Fruit fly (Drosophila melanogaster) whole organism, embryonic: ENCODE data around the gene CG33181.
A peak's percentile ranks its signal among the peaks of the same experiment; 100 is the strongest.

Experiments used
- Blimp-1 ChIP-seq: fragments of 200-800 bp; sonication (Bioruptor generic); optimal IDR thresholded peaks from 3 replicates; lab custom pipeline; 2018; ENCODE audit warnings: missing biosample characterization, missing genetic modification characterization, mild to moderate bottlenecking, moderate library complexity, missing genetic modification reagents
- CG10209 ChIP-seq: fragments of 200-800 bp; sonication (Bioruptor generic); optimal IDR thresholded peaks from 3 replicates; lab custom pipeline; 2017; ENCODE audit warnings: missing biosample characterization, mild to moderate bottlenecking, missing genetic modification characterization, missing genetic modification reagents
- CG10321 ChIP-seq: fragments of 200-800 bp; sonication (Bioruptor generic); IDR thresholded peaks from 2 replicates; pipeline ENCODE4 v1.3.6; 2022; ENCODE audit warnings: missing biosample characterization, missing genetic modification characterization
- CG10979 ChIP-seq: fragments of 200-800 bp; sonication (Bioruptor generic); optimal IDR thresholded peaks from 2 replicates; lab custom pipeline; 2018; ENCODE audit warnings: missing biosample characterization, mild to moderate bottlenecking, missing genetic modification characterization, moderate library complexity
- CG11456 ChIP-seq: fragments of 200-800 bp; sonication (Bioruptor generic); IDR thresholded peaks from 3 replicates; pipeline ENCODE4 v1.3.6; 2022; ENCODE audit warnings: missing biosample characterization, missing genetic modification characterization
- CG11504 ChIP-seq: fragments of 200-800 bp; sonication (Bioruptor generic); optimal IDR thresholded peaks from 3 replicates; lab custom pipeline; 2019; ENCODE audit warnings: missing biosample characterization, mild to moderate bottlenecking, missing genetic modification characterization, moderate library complexity
- CG13624 ChIP-seq: fragments of 200-800 bp; sonication (Bioruptor generic); optimal IDR thresholded peaks from 2 replicates; lab custom pipeline; 2016; ENCODE audit warnings: missing biosample characterization, missing genetic modification characterization
- CG14710 ChIP-seq: fragments of 200-800 bp; sonication (Bioruptor generic); optimal IDR thresholded peaks from 3 replicates; lab custom pipeline; 2019; ENCODE audit warnings: missing biosample characterization, mild to moderate bottlenecking, missing genetic modification characterization, moderate library complexity
- CG15601 ChIP-seq: fragments of 200-800 bp; sonication (Bioruptor generic); optimal IDR thresholded peaks from 3 replicates; lab custom pipeline; 2019; ENCODE audit warnings: missing biosample characterization, mild to moderate bottlenecking, missing genetic modification characterization, moderate library complexity
- CG17361 ChIP-seq: fragments of 200-800 bp; sonication (Bioruptor generic); IDR thresholded peaks from 3 replicates; pipeline ENCODE4 v1.3.6; 2022; ENCODE audit warnings: missing biosample characterization, missing genetic modification characterization
- CG18262 ChIP-seq: fragments of 200-800 bp; optimal IDR thresholded peaks from 3 replicates; lab custom pipeline; 2019; ENCODE audit warnings: missing biosample characterization, mild to moderate bottlenecking, missing genetic modification characterization, moderate library complexity
- CG31365 ChIP-seq: fragments of 200-800 bp; sonication (Bioruptor generic); optimal IDR thresholded peaks from 2 replicates; lab custom pipeline; 2018; ENCODE audit warnings: missing biosample characterization, mild to moderate bottlenecking, missing genetic modification characterization
- CG32772 ChIP-seq: fragments of 200-800 bp; sonication (Bioruptor generic); IDR thresholded peaks from 2 replicates; pipeline ENCODE4 v1.3.6; 2022; ENCODE audit warnings: missing biosample characterization, missing genetic modification characterization
- CG33557 ChIP-seq: fragments of 200-800 bp; sonication (Bioruptor generic); optimal IDR thresholded peaks from 2 replicates; lab custom pipeline; 2019; ENCODE audit warnings: missing biosample characterization, mild to moderate bottlenecking, missing genetic modification characterization, moderate library complexity
- CG3407 ChIP-seq: fragments of 200-800 bp; sonication (Bioruptor generic); optimal IDR thresholded peaks from 2 replicates; lab custom pipeline; 2018; ENCODE audit warnings: missing biosample characterization, mild to moderate bottlenecking, missing genetic modification characterization
- CG34376 ChIP-seq: fragments of 200-800 bp; sonication (Bioruptor generic); optimal IDR thresholded peaks from 2 replicates; lab custom pipeline; 2018; ENCODE audit warnings: missing biosample characterization, mild to moderate bottlenecking, missing genetic modification characterization
- CG5180 ChIP-seq: fragments of 200-800 bp; sonication (Bioruptor generic); optimal IDR thresholded peaks from 3 replicates; lab custom pipeline; 2017; ENCODE audit warnings: missing biosample characterization, missing genetic modification characterization, mild to moderate bottlenecking, moderate library complexity, missing genetic modification reagents
- CG6689 ChIP-seq: fragments of 200-800 bp; sonication (Bioruptor generic); IDR thresholded peaks from 2 replicates; pipeline ENCODE4 v1.3.6; 2022; ENCODE audit warnings: missing biosample characterization, missing genetic modification characterization
- E2f1 ChIP-seq: fragments of 200-800 bp; sonication (Bioruptor generic); IDR thresholded peaks from 2 replicates; pipeline ENCODE4 v1.3.6; 2022; ENCODE audit warnings: missing biosample characterization, missing genetic modification characterization
- Ets65A ChIP-seq: fragments of 200-800 bp; sonication (Bioruptor generic); peaks from one replicate; lab custom pipeline; 2016; ENCODE audit warnings: missing biosample characterization, missing genetic modification characterization
- Fer2 ChIP-seq: fragments of 200-800 bp; sonication (Bioruptor generic); optimal IDR thresholded peaks from 2 replicates; lab custom pipeline; 2018; ENCODE audit warnings: missing biosample characterization, mild to moderate bottlenecking, missing genetic modification characterization, moderate library complexity
- Fer3 ChIP-seq: fragments of 200-800 bp; sonication (Bioruptor generic); optimal IDR thresholded peaks from 2 replicates; lab custom pipeline; 2018; ENCODE audit warnings: missing biosample characterization, mild to moderate bottlenecking, missing genetic modification characterization, moderate library complexity
- Hey ChIP-seq: fragments of 200-800 bp; sonication (Bioruptor generic); optimal IDR thresholded peaks from 3 replicates; lab custom pipeline; 2018; ENCODE audit warnings: missing biosample characterization, mild to moderate bottlenecking, missing genetic modification characterization
- Hr39 ChIP-seq: fragments of >200 bp; optimal IDR thresholded peaks from 2 replicates; lab custom pipeline; 2017
- Oli ChIP-seq: fragments of 200-800 bp; sonication (Bioruptor generic); optimal IDR thresholded peaks from 2 replicates; lab custom pipeline; 2018; ENCODE audit warnings: missing biosample characterization, mild to moderate bottlenecking, missing genetic modification characterization, moderate library complexity
- Opbp ChIP-seq: fragments of 200-800 bp; sonication (Bioruptor generic); IDR thresholded peaks from 3 replicates; pipeline ENCODE4 v1.3.6; 2022; ENCODE audit warnings: missing biosample characterization, missing genetic modification characterization; ENCODE audit not compliant: partially characterized antibody
- Rx ChIP-seq: fragments of 200-800 bp; sonication (Bioruptor generic); IDR thresholded peaks from 2 replicates; pipeline ENCODE4 v1.3.6; 2022; ENCODE audit warnings: missing biosample characterization, missing genetic modification characterization
- Ssrp ChIP-seq: fragments of 200-800 bp; sonication (Bioruptor generic); optimal IDR thresholded peaks from 2 replicates; lab custom pipeline; 2018; ENCODE audit warnings: missing biosample characterization, mild to moderate bottlenecking, missing genetic modification characterization, moderate library complexity
- bab2 ChIP-seq: fragments of 200-800 bp; sonication (Bioruptor generic); optimal IDR thresholded peaks from 2 replicates; lab custom pipeline; 2016; ENCODE audit warnings: missing biosample characterization, missing genetic modification characterization
- bcd ChIP-seq: fragments of 200-800 bp; sonication (Bioruptor generic); optimal IDR thresholded peaks from 2 replicates; lab custom pipeline; 2017; ENCODE audit warnings: missing biosample characterization, mild to moderate bottlenecking, missing genetic modification characterization
- bowl ChIP-seq: fragments of 200-800 bp; sonication (Bioruptor generic); IDR thresholded peaks from 2 replicates; pipeline ENCODE4 v1.3.6; 2022; ENCODE audit warnings: missing biosample characterization, missing genetic modification characterization
- dm ChIP-seq: fragments of 200-800 bp; sonication (Bioruptor generic); optimal IDR thresholded peaks from 3 replicates; lab custom pipeline; 2016; ENCODE audit warnings: missing biosample characterization, missing genetic modification characterization
- fd96Cb ChIP-seq: fragments of 200-800 bp; sonication (Bioruptor generic); optimal IDR thresholded peaks from 2 replicates; lab custom pipeline; 2018; ENCODE audit warnings: missing biosample characterization, mild to moderate bottlenecking, missing genetic modification characterization, moderate library complexity
- gt ChIP-seq: fragments of 200-800 bp; sonication (Bioruptor generic); IDR thresholded peaks from 2 replicates; pipeline ENCODE4 v1.3.6; 2022; ENCODE audit warnings: missing biosample characterization, missing genetic modification characterization
- hb ChIP-seq: fragments of 200-800 bp; sonication (Bioruptor generic); IDR thresholded peaks from 3 replicates; pipeline ENCODE4 v1.3.6; 2022; ENCODE audit warnings: missing biosample characterization, missing genetic modification characterization; ENCODE audit not compliant: partially characterized antibody
- insv ChIP-seq, 2 experiments: fragments of 200-800 bp; sonication (Bioruptor generic); optimal IDR thresholded peaks; 3 replicates each; lab custom pipeline; 2016 to 2018; ENCODE audit warnings: missing biosample characterization in 2 of 2, missing genetic modification characterization in 2 of 2
- lola ChIP-seq, 3 experiments: fragments of >200 bp in 2 of 3; fragments of 200-800 bp in 1 of 3; sonication (Bioruptor generic) in 1 of 3; optimal IDR thresholded peaks; 2 replicates each; lab custom pipeline; 2017 to 2019; ENCODE audit warnings: missing biosample characterization in 3 of 3, missing genetic modification characterization in 3 of 3, mild to moderate bottlenecking in 1 of 3, moderate library complexity in 1 of 3
- luna ChIP-seq: fragments of 200-800 bp; sonication (Bioruptor generic); optimal IDR thresholded peaks from 2 replicates; lab custom pipeline; 2016; ENCODE audit warnings: missing biosample characterization, missing genetic modification characterization
- mam ChIP-seq: fragments of 200-800 bp; sonication (Bioruptor generic); optimal IDR thresholded peaks from 3 replicates; lab custom pipeline; 2016; ENCODE audit warnings: missing biosample characterization, missing genetic modification characterization
- nmo ChIP-seq: fragments of 200-800 bp; sonication (Bioruptor generic); optimal IDR thresholded peaks from 2 replicates; lab custom pipeline; 2018; ENCODE audit warnings: missing biosample characterization, mild to moderate bottlenecking, missing genetic modification characterization, moderate library complexity
- pan ChIP-seq, 4 experiments: fragments of >200 bp in 3 of 4; fragments of 200-800 bp in 1 of 4; sonication (Bioruptor generic) in 1 of 4; optimal IDR thresholded peaks in 3 of 4; IDR thresholded peaks in 1 of 4; 2 replicates each; pipeline versions ENCODE4 v1.3.6 to Lab custom; 2017 to 2022; ENCODE audit warnings: missing biosample characterization in 2 of 4, missing genetic modification characterization in 2 of 4, mixed read lengths in 1 of 4
- pnt ChIP-seq: fragments of 200-800 bp; sonication (Bioruptor generic); optimal IDR thresholded peaks from 3 replicates; lab custom pipeline; 2016; ENCODE audit warnings: missing biosample characterization, missing genetic modification characterization
- repo ChIP-seq: fragments of 200-800 bp; sonication (Bioruptor generic); optimal IDR thresholded peaks from 2 replicates; lab custom pipeline; 2016; ENCODE audit warnings: missing biosample characterization, missing genetic modification characterization
- sd ChIP-seq: fragments of 200-800 bp; sonication (Bioruptor generic); optimal IDR thresholded peaks from 3 replicates; lab custom pipeline; 2018; ENCODE audit warnings: missing biosample characterization, mild to moderate bottlenecking, missing genetic modification characterization, moderate library complexity
- sqz ChIP-seq: fragments of 200-800 bp; sonication (Bioruptor generic); optimal IDR thresholded peaks from 3 replicates; lab custom pipeline; 2018; ENCODE audit warnings: missing biosample characterization, mild to moderate bottlenecking, missing genetic modification characterization
- tin ChIP-seq: fragments of 200-800 bp; sonication (Bioruptor generic); optimal IDR thresholded peaks from 3 replicates; lab custom pipeline; 2016; ENCODE audit warnings: missing biosample characterization, missing genetic modification characterization
- unc-4 ChIP-seq: fragments of 200-800 bp; sonication (Bioruptor generic); IDR thresholded peaks from 2 replicates; pipeline ENCODE4 v1.3.6; 2022; ENCODE audit warnings: missing biosample characterization, missing genetic modification characterization; ENCODE audit not compliant: partially characterized antibody
- yki ChIP-seq: fragments of >200 bp; optimal IDR thresholded peaks from 3 replicates; lab custom pipeline; 2018
- z ChIP-seq: fragments of 200-800 bp; sonication (Bioruptor generic); IDR thresholded peaks from 3 replicates; pipeline ENCODE4 v1.3.6; 2022; ENCODE audit warnings: missing biosample characterization, missing genetic modification characterization
- zen ChIP-seq: fragments of 200-800 bp; sonication (Bioruptor generic); optimal IDR thresholded peaks from 3 replicates; lab custom pipeline; 2018; ENCODE audit warnings: missing biosample characterization, mild to moderate bottlenecking, missing genetic modification characterization, moderate library complexity

The CG33181 gene

dm6 chrX:8541985-8542384 is 52.8 kb downstream of the CG33181 start (continued):
- TF ChIP-seq CG15601 (tag; lab: Kevin White, UChicago) (no peak), CG11504 (peak; percentile 78), Fer2 (tag; lab: Kevin White, UChicago) (no peak), sd (tag; lab: Kevin White, UChicago) (no peak), luna (GFP tag; lab: Kevin White, UChicago) (no peak), CG10321 (GFP tag; lab: Robert Waterston, UW) (no peak), CG6689 (peak; percentile 41; the same call in 1 of the 2 replicates), CG10209 (GFP tag; lab: Kevin White, UChicago) (peak; percentile 50), CG3407 (GFP tag; lab: Kevin White, UChicago) (no peak), bcd (GFP tag; lab: Kevin White, UChicago) (peak; percentile 63), Blimp-1 (GFP tag; lab: Kevin White, UChicago) (peak; percentile 43), CG34376 (GFP tag; lab: Kevin White, UChicago) (no peak), pnt (GFP tag; lab: Kevin White, UChicago) (no peak), tin (GFP tag; lab: Kevin White, UChicago) (peak; percentile 25), hb (GFP tag; lab: Robert Waterston, UW) (no peak), Ets65A (GFP tag; lab: Kevin White, UChicago) (no peak), Opbp (no peak), nmo (peak; percentile 16), Fer3 (tag; lab: Kevin White, UChicago) (peak; percentile 71), Ssrp (tag; lab: Kevin White, UChicago) (peak; percentile 36), yki (no peak), CG13624 (GFP tag; lab: Kevin White, UChicago) (peak; percentile 18), CG31365 (tag; lab: Kevin White, UChicago) (peak; percentile 16), lola (GFP tag; optimal IDR thresholded peaks at IDR 0.05; lab: Kevin White, UChicago) (no peak), gt (GFP tag; lab: Robert Waterston, UW) (no peak), Rx (GFP tag; lab: Robert Waterston, UW) (no peak), repo (GFP tag; lab: Kevin White, UChicago) (no peak), CG10979 (tag; lab: Kevin White, UChicago) (peak; percentile 27), bab2 (GFP tag; lab: Kevin White, UChicago) (peak; percentile 3), Hr39 (lab: Kevin White, UChicago) (no peak), bowl (GFP tag; lab: Robert Waterston, UW) (no peak), CG11456 (0 out of 3 replicates have a peak, but pooled peaks have one; percentile 63), Hey (tag; lab: Kevin White, UChicago) (no peak), CG14710 (tag; lab: Kevin White, UChicago) (peak; percentile 8), zen (tag; lab: Kevin White, UChicago) (no peak), CG5180 (GFP tag; lab: Kevin White, UChicago) (peak; percentile 6), mam (GFP tag; lab: Kevin White, UChicago) (peak; percentile 40), pan (optimal IDR thresholded peaks at IDR 0.05; lab: Kevin White, UChicago) (no peak), pan (GFP tag; optimal IDR thresholded peaks at IDR 0.05 in 1 of 2, IDR thresholded peaks at IDR 0.05 in 1 of 2) (peak in 1 of 2 experiments; percentile 67), CG17361 (GFP tag; lab: Robert Waterston, UW) (0 out of 3 replicates have a peak, but pooled peaks have one; percentile 31), CG18262 (tag; lab: Kevin White, UChicago) (peak; percentile 41), insv (GFP tag; optimal IDR thresholded peaks at IDR 0.05; lab: Kevin White, UChicago) (no peak), CG33557 (GFP tag; lab: Kevin White, UChicago) (no peak), dm (GFP tag; lab: Kevin White, UChicago) (no peak), unc-4 (GFP tag; lab: Robert Waterston, UW) (no peak), fd96Cb (tag; lab: Kevin White, UChicago) (peak; percentile 53), Oli (peak; percentile 59), CG32772 (GFP tag; lab: Robert Waterston, UW) (0 out of 2 replicates have a peak, but pooled peaks have one; percentile 12), E2f1 (GFP tag; lab: Robert Waterston, UW) (peak; percentile 40), z (no peak), sqz (GFP tag; lab: Kevin White, UChicago) (peak; percentile 0)
